Worm (Caenorhabditis elegans): ENCODE data around the gene anmt-2.

- TF ChIP-seq sptf-1 (tag; optimal IDR thresholded peaks at IDR 0.05): no peak
- TF ChIP-seq blmp-1 (tag; optimal IDR thresholded peaks at IDR 0.05): no peak
- no peak for TF ChIP-seq nhr-28 (tag; optimal IDR thresholded peaks at IDR 0.05)
- no peak for TF ChIP-seq unc-39 (tag; optimal IDR thresholded peaks at IDR 0.05)
- TF ChIP-seq lin-13 (tag; optimal IDR thresholded peaks at IDR 0.05): no peak
- TF ChIP-seq unc-62 (GFP tag; optimal IDR thresholded peaks at IDR 0.05): no peak
- no peak for TF ChIP-seq pha-4 (tag; optimal IDR thresholded peaks at IDR 0.05)
- no peak for TF ChIP-seq mep-1 (tag; optimal IDR thresholded peaks at IDR 0.05)
- no peak for TF ChIP-seq unc-120 (tag; optimal IDR thresholded peaks at IDR 0.05; ENCODE audit: poor library complexity, severe bottlenecking)
- no peak for TF ChIP-seq nhr-12 (tag; optimal IDR thresholded peaks at IDR 0.05)
- TF ChIP-seq nhr-76 (tag; optimal IDR thresholded peaks at IDR 0.05): no peak
Observed at ce11 chrIII:6190810-6191209, 33.3 kb upstream of the anmt-2 start, which contains the start of gene C23G10.5.
